Worm (Caenorhabditis elegans): ENCODE measurements around the gene Y11D7A.3.

Gene Y11D7A.3

DNA sequence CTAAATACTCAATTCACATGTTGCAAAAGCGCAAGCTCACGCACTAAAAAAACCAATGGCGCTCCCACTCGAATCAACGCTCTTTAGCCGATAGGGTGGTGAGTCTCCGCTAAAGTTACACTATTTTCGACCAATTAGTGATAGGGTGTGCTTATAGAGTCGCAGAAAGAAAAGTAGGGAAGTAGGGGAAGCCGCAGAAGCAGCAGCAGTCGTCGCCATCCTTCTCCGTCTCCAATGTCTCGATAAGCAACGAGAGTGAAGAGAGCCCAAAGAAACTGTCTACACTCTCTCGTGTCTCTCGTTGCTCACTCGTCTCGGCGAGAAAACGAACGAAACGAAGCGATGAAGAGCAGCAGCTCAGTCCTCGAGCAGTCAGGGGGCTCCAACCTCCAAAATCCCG is 36.1 kb upstream of the Y11D7A.3 start (continued):
- TF ChIP-seq daf-12 (tag; optimal IDR thresholded peaks at IDR 0.05) (no peak), nhr-28 (tag; optimal IDR thresholded peaks at IDR 0.05) (peak; percentile 18), lin-13 (GFP tag; optimal IDR thresholded peaks at IDR 0.05) (peak; percentile 23), nhr-237 (tag; optimal IDR thresholded peaks at IDR 0.05) (no peak), arid-1 (GFP tag; conservative IDR thresholded peaks at IDR 0.05) (no peak), fos-1 (tag; optimal IDR thresholded peaks at IDR 0.05) (no peak), lin-38 (GFP tag; IDR thresholded peaks at IDR 0.05) (no peak), madf-5 (GFP tag; IDR thresholded peaks at IDR 0.05) (no peak), hlh-11 (tag; optimal IDR thresholded peaks at IDR 0.05) (peak; percentile 67), vab-7 (GFP tag; IDR thresholded peaks at IDR 0.05) (peak; percentile 52; the same call in 1 of the 2 replicates), nhr-76 (tag; optimal IDR thresholded peaks at IDR 0.05) (no peak), hlh-30 (tag; optimal IDR thresholded peaks at IDR 0.05; ENCODE audit: insufficient read depth) (peak; percentile 74), T20F7.1 (GFP tag; optimal IDR thresholded peaks at IDR 0.05) (no peak), F37D6.2 (tag; optimal IDR thresholded peaks at IDR 0.05) (peak; percentile 16), daf-8 (GFP tag; IDR thresholded peaks at IDR 0.05) (no peak), aly-2 (tag; optimal IDR thresholded peaks at IDR 0.05) (no peak), Y48G9A.11 (GFP tag; IDR thresholded peaks at IDR 0.05) (no peak), pqm-1 (tag; optimal IDR thresholded peaks at IDR 0.05) (no peak), daf-19 (GFP tag; conservative IDR thresholded peaks at IDR 0.05) (no peak), ztf-11 (tag; optimal IDR thresholded peaks at IDR 0.05) (no peak), spr-3 (GFP tag; optimal IDR thresholded peaks at IDR 0.05) (no peak), sdz-12 (GFP tag; optimal IDR thresholded peaks at IDR 0.05) (no peak), tra-1 (GFP tag; IDR thresholded peaks at IDR 0.05) (peak; percentile 65; the same call in 1 of the 2 replicates), ceh-44 (GFP tag; IDR thresholded peaks at IDR 0.05) (no peak), ceh-62 (tag; optimal IDR thresholded peaks at IDR 0.05) (no peak), nhr-10 (tag; optimal IDR thresholded peaks at IDR 0.05) (no peak), zip-11 (GFP tag; IDR thresholded peaks at IDR 0.05) (no peak), nhr-25 (tag; optimal IDR thresholded peaks at IDR 0.05; ENCODE audit: borderline replicate concordance, insufficient read depth) (no peak), F10B5.3 (tag; optimal IDR thresholded peaks at IDR 0.05) (no peak), mdt-29 (GFP tag; IDR thresholded peaks at IDR 0.05) (no peak), fkh-10 (GFP tag; optimal IDR thresholded peaks at IDR 0.05) (peak; percentile 5), snpc-4 (tag; optimal IDR thresholded peaks at IDR 0.05) (no peak), R02D3.7 (tag; optimal IDR thresholded peaks at IDR 0.05) (no peak), rbr-2 (tag; optimal IDR thresholded peaks at IDR 0.05) (peak; percentile 21), Y105C5A.15 (GFP tag; IDR thresholded peaks at IDR 0.05) (no peak), zfp-2 (tag; optimal IDR thresholded peaks at IDR 0.05) (no peak), ceh-32 (tag; optimal IDR thresholded peaks at IDR 0.05; ENCODE audit: poor library complexity) (no peak), nhr-6 (tag; optimal IDR thresholded peaks at IDR 0.05) (no peak), jun-1 (tag; optimal IDR thresholded peaks at IDR 0.05) (peak; percentile 41), ctbp-1 (GFP tag; IDR thresholded peaks at IDR 0.05) (peak; percentile 52), zag-1 (tag; optimal IDR thresholded peaks at IDR 0.05) (no peak), ZK546.5 (tag; optimal IDR thresholded peaks at IDR 0.05) (no peak), lsy-2 (tag; optimal IDR thresholded peaks at IDR 0.05) (peak in 1 of 2 experiments; percentile 63), unc-130 (GFP tag; optimal IDR thresholded peaks at IDR 0.05) (no peak), mxl-2 (GFP tag; conservative IDR thresholded peaks at IDR 0.05) (no peak), set-16 (GFP tag; IDR thresholded peaks at IDR 0.05) (peak; percentile 79), dpl-1 (GFP tag; optimal IDR thresholded peaks at IDR 0.05) (peak; percentile 37), ceh-28 (tag; optimal IDR thresholded peaks at IDR 0.05) (no peak), Y75B8A.6 (GFP tag; IDR thresholded peaks at IDR 0.05) (no peak), ztf-7 (tag; optimal IDR thresholded peaks at IDR 0.05) (no peak), ama-1 (optimal IDR thresholded peaks at IDR 0.05) (no peak), mdl-1 (tag; optimal IDR thresholded peaks at IDR 0.05) (peak in 1 of 2 experiments; percentile 45), snpc-1.2 (GFP tag; IDR thresholded peaks at IDR 0.05) (no peak)

Data from whole organism, L4 larva.